Fruit fly (Drosophila melanogaster) whole organism: ENCODE data around the gene MED18.

Experiments used
- CG8478 ChIP-seq: fragments of >200 bp; optimal IDR thresholded peaks from 2 replicates; lab custom pipeline; 2018; ENCODE audit warnings: inconsistent platforms
- Dll ChIP-seq: fragments of >200 bp; optimal IDR thresholded peaks from 2 replicates; lab custom pipeline; 2017
- EcR ChIP-seq, 2 experiments: fragments of >200 bp; optimal IDR thresholded peaks; 2 replicates each; lab custom pipeline; 2017; ENCODE audit warnings: missing biosample characterization in 2 of 2, missing genetic modification characterization in 2 of 2, missing genetic modification reagents in 2 of 2
- pan ChIP-seq: fragments of >200 bp; optimal IDR thresholded peaks from 2 replicates; lab custom pipeline; 2017
- psq ChIP-seq: fragments of >200 bp; optimal IDR thresholded peaks from 2 replicates; lab custom pipeline; 2017
- usp ChIP-seq: fragments of >200 bp; optimal IDR thresholded peaks from 2 replicates; lab custom pipeline; 2017; ENCODE audit warnings: missing biosample characterization, missing genetic modification characterization, mixed read lengths

Gene MED18

dm6 chrX:1834702-1835376 is 30.9 kb upstream of the MED18 start:
- TF ChIP-seq CG8478 (lab: Kevin White, UChicago) (no peak), psq (lab: Kevin White, UChicago) (no peak), usp (GFP tag; lab: Kevin White, UChicago) (no peak), pan (no peak), Dll (lab: Kevin White, UChicago) (no peak), EcR (GFP tag; optimal IDR thresholded peaks at IDR 0.05; lab: Kevin White, UChicago) (no peak)

- TF ChIP-seq EcR (GFP tag; optimal IDR thresholded peaks at IDR 0.05; lab: Kevin White, UChicago), result no peak
- no peak for TF ChIP-seq CG8478 (lab: Kevin White, UChicago)
- TF ChIP-seq usp (GFP tag; lab: Kevin White, UChicago), result no peak
- TF ChIP-seq Dll (lab: Kevin White, UChicago), result no peak
- TF ChIP-seq pan, result no peak
- no peak for TF ChIP-seq psq (lab: Kevin White, UChicago)
These were observed 25.2 kb upstream of the MED18 start for dm6 chrX:1840520-1840919.

- no peak for TF ChIP-seq usp (GFP tag; lab: Kevin White, UChicago)
- no peak for TF ChIP-seq Dll (lab: Kevin White, UChicago)
- TF ChIP-seq EcR (GFP tag; optimal IDR thresholded peaks at IDR 0.05; lab: Kevin White, UChicago), result no peak
- TF ChIP-seq psq (lab: Kevin White, UChicago), result no peak
- no peak for TF ChIP-seq pan
- no peak for TF ChIP-seq CG8478 (lab: Kevin White, UChicago)
These were observed 22.8 kb upstream of the MED18 start for dm6 chrX:1842875-1843274.

dm6 chrX:1845413-1845951 is 20.2 kb upstream of the MED18 start:
- TF ChIP-seq CG8478 (lab: Kevin White, UChicago) (no peak), psq (lab: Kevin White, UChicago) (no peak), pan (no peak), Dll (lab: Kevin White, UChicago) (no peak), EcR (GFP tag; optimal IDR thresholded peaks at IDR 0.05; lab: Kevin White, UChicago) (no peak), usp (GFP tag; lab: Kevin White, UChicago) (no peak)

dm6 chrX:1846386-1846785 is 19.3 kb upstream of the MED18 start:
- TF ChIP-seq psq (lab: Kevin White, UChicago) (no peak), Dll (lab: Kevin White, UChicago) (no peak), usp (GFP tag; lab: Kevin White, UChicago) (no peak), CG8478 (lab: Kevin White, UChicago) (no peak), pan (no peak), EcR (GFP tag; optimal IDR thresholded peaks at IDR 0.05; lab: Kevin White, UChicago) (no peak)

dm6 chrX:1847735-1848134 is 18.0 kb upstream of the MED18 start:
- no peak for TF ChIP-seq psq (lab: Kevin White, UChicago)
- TF ChIP-seq pan, result no peak
- TF ChIP-seq usp (GFP tag; lab: Kevin White, UChicago), result no peak
- TF ChIP-seq EcR (GFP tag; optimal IDR thresholded peaks at IDR 0.05; lab: Kevin White, UChicago), result no peak

dm6 chrX:1848624-1849198 is 17.0 kb upstream of the MED18 start:
- TF ChIP-seq CG8478 (lab: Kevin White, UChicago), result no peak
- no peak for TF ChIP-seq EcR (GFP tag; optimal IDR thresholded peaks at IDR 0.05; lab: Kevin White, UChicago)
- no peak for TF ChIP-seq Dll (lab: Kevin White, UChicago)
- TF ChIP-seq pan, result no peak
- no peak for TF ChIP-seq psq (lab: Kevin White, UChicago)
- no peak for TF ChIP-seq usp (GFP tag; lab: Kevin White, UChicago)

dm6 chrX:1849914-1850313 is 15.8 kb upstream of the MED18 start:
- TF ChIP-seq CG8478 (lab: Kevin White, UChicago) (no peak), Dll (lab: Kevin White, UChicago) (no peak), usp (GFP tag; lab: Kevin White, UChicago) (no peak), pan (no peak), psq (lab: Kevin White, UChicago) (no peak), EcR (GFP tag; optimal IDR thresholded peaks at IDR 0.05; lab: Kevin White, UChicago) (no peak)

dm6 chrX:1854070-1854469 is 11.6 kb upstream of the MED18 start:
- TF ChIP-seq EcR (GFP tag; optimal IDR thresholded peaks at IDR 0.05; lab: Kevin White, UChicago) (no peak), pan (no peak), Dll (lab: Kevin White, UChicago) (no peak), psq (lab: Kevin White, UChicago) (no peak), CG8478 (lab: Kevin White, UChicago) (no peak), usp (GFP tag; lab: Kevin White, UChicago) (no peak)

dm6 chrX:1854873-1855272 is 10.8 kb upstream of the MED18 start:
- TF ChIP-seq Dll (lab: Kevin White, UChicago), result no peak
- TF ChIP-seq usp (GFP tag; lab: Kevin White, UChicago), result no peak
- no peak for TF ChIP-seq psq (lab: Kevin White, UChicago)
- TF ChIP-seq CG8478 (lab: Kevin White, UChicago), result no peak

dm6 chrX:1856605-1857004 is 9.1 kb upstream of the MED18 start:
- TF ChIP-seq CG8478 (lab: Kevin White, UChicago) (no peak), psq (lab: Kevin White, UChicago) (no peak), EcR (GFP tag; optimal IDR thresholded peaks at IDR 0.05; lab: Kevin White, UChicago) (no peak), pan (no peak), Dll (lab: Kevin White, UChicago) (no peak), usp (GFP tag; lab: Kevin White, UChicago) (no peak)

dm6 chrX:1858867-1859266 is 6.8 kb upstream of the MED18 start, which contains the start of gene Lamtor5:
Lamtor5 (minus strand) TSS chrX:1858971.
- TF ChIP-seq CG8478 (lab: Kevin White, UChicago) (no peak), Dll (lab: Kevin White, UChicago) (no peak), usp (GFP tag; lab: Kevin White, UChicago) (no peak), psq (lab: Kevin White, UChicago) (no peak), pan (no peak)
